Worm (Caenorhabditis elegans): ENCODE measurements around the gene T10B5.4.

The T10B5.4 gene

DNA sequence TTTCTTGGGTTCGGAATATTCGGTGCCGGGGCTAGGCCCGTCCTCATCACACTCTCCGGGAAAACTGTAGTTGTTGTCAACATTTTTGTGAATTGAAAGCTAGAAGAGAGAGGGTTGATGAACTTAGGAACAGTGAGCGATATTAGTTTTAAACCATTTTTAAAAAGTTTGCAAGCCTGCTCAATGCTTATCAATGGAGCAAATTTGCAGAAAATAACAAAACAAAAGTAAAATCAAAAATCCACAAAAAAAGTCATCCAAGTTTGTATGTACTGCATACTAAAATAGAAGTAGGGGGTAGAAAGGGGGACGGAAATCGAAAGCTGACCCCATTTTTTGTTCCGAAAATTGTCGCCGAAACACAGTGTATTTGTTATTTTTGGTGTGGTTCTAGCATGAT lies 15.4 kb downstream of the T10B5.4 start, which contains the start of gene T10B5.10:
TSS of gene T10B5.10 (minus strand) at position 101 of the 400 bp plus-strand sequence.
- TF ChIP-seq ceh-82 (tag; optimal IDR thresholded peaks at IDR 0.05), result no peak
- TF ChIP-seq nhr-23 (tag; optimal IDR thresholded peaks at IDR 0.05), result no peak
- TF ChIP-seq skn-1 (tag; optimal IDR thresholded peaks at IDR 0.05), result no peak

DNA sequence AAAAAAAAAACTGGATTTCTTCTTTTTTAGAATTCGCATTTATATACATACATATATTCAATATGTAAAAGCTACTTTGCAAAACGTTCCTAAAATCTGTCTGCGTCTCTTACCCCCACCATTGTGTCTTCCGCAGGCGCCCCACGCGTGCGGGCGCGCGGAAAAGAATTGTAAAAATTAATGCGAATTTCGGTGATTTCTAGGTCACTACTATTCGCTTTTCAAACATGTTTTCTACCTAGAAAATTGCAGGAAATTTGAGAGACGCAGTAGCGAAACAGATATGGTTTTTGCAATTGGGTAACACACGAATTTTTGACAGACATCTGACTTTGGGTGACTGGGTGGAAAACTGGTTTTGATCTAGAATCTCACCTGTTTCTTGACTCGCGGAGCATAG lies 16.5 kb downstream of the T10B5.4 start:
- TF ChIP-seq nhr-25 (tag; optimal IDR thresholded peaks at IDR 0.05) (peak; percentile 23), lin-13 (GFP tag; optimal IDR thresholded peaks at IDR 0.05) (no peak), blmp-1 (tag; optimal IDR thresholded peaks at IDR 0.05; ENCODE audit: insufficient read depth) (no peak), skn-1 (tag; optimal IDR thresholded peaks at IDR 0.05) (no peak)

DNA sequence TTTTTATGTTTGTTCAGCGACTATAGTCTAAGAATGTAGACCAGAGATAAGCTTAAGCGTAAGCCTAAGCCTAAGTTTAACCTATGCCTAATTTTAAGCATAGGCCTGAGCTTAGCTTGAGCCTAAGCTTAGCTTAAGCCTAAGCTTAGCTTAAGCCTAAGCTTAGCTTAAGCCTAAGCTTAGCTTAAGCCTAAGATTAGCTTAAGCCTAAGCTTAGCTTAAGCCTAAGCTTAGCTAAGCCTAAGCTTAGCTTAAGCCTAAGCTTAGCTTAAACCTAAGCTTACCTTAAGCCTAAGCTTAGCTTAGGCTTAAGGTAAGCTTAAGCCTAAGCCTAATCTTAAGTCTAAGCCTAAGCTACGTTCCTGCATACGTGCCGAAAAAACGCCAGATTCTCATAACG lies 23.0 kb downstream of the T10B5.4 start:
- TF ChIP-seq unc-55 (GFP tag; optimal IDR thresholded peaks at IDR 0.05) (no peak), ama-1 (optimal IDR thresholded peaks at IDR 0.05) (no peak), nhr-12 (tag; optimal IDR thresholded peaks at IDR 0.05) (no peak), sma-9 (GFP tag; optimal IDR thresholded peaks at IDR 0.05) (no peak), sma-9 (tag; optimal IDR thresholded peaks at IDR 0.05) (no peak), unc-62 (GFP tag; optimal IDR thresholded peaks at IDR 0.05) (no peak), nhr-21 (tag; optimal IDR thresholded peaks at IDR 0.05) (no peak), zag-1 (tag; optimal IDR thresholded peaks at IDR 0.05) (no peak), Y55F3AM.14 (GFP tag; optimal IDR thresholded peaks at IDR 0.05) (no peak)

DNA sequence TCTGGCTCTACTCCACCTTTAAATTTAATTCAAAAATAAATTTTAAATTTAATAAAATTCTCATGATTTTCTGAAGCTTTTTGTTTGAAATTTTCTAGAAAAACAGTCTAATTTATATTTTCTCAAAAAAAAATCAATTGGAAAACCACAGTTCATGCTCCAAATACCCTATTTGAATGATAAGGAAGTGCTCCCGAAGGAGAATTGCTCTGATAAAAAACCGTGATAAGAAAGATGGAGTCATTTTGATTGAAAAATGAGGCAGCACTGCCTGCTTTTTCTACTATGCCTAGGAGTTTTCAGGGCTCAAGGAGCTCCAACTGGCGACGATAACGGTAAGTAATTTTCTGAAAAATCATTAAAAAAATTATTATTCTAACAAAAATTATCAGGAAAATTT lies 25.6 kb downstream of the T10B5.4 start, which contains the start of gene T10B5.7:
TSS of gene T10B5.7 (plus strand) at position 225 of the 400 bp plus-strand sequence.
- TF ChIP-seq elt-1 (tag; optimal IDR thresholded peaks at IDR 0.05), result no peak
- TF ChIP-seq fos-1 (tag; optimal IDR thresholded peaks at IDR 0.05), result peak; percentile 86

DNA sequence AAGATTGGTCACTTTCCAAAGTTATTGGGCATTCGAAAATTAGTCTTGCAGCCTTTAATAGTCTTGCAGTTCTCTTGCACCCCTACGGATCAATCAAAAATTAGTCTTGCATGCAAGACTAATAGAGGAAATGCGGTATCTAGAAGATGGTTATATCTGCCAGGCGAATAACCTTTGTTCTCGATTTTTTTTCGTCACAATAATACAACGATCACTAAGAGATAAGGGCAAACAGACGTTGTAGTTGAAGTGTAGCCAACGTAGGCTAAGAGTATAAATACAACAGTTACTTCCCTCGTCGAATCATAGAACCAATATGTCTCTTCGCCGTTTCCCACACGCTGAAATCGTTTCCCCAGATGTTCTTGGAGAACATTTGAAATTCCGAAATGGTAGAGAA lies 29.9 kb downstream of the T10B5.4 start, which contains the start of gene T10B5.8:
TSS of gene T10B5.8 (plus strand) at position 301 of the 400 bp plus-strand sequence.
- no peak for TF ChIP-seq nhr-25 (tag; optimal IDR thresholded peaks at IDR 0.05)
- TF ChIP-seq gmeb-1 (tag; optimal IDR thresholded peaks at IDR 0.05), result no peak
- no peak for TF ChIP-seq nhr-21 (tag; optimal IDR thresholded peaks at IDR 0.05)
- no peak for TF ChIP-seq nhr-23 (tag; optimal IDR thresholded peaks at IDR 0.05)
- TF ChIP-seq mbf-1 (tag; optimal IDR thresholded peaks at IDR 0.05), result no peak
- no peak for TF ChIP-seq lsy-2 (tag; optimal IDR thresholded peaks at IDR 0.05)

DNA sequence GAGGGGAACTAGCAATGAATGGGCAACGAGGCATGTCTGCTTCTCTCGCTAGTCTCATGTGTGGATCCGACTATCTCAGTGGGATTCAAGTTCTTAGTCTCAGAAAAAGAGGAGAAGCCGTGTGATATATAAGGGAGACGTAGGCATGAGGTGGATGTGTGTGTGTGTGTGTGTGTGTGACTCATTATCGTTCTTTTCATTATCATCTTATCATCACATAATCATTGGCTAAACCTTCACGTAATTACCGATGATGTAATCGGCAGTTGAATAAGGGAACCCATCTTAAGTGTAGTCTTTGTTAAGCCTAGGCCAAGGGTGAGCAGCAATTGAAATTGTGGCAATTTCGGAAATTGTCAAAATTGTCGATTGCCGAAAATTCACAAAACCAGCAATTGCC lies 41.6 kb downstream of the T10B5.4 start, which contains the start of gene Y32G9B.1:
TSS of gene Y32G9B.1 (minus strand) at position 101 of the 400 bp plus-strand sequence.
- TF ChIP-seq ztf-4 (tag; optimal IDR thresholded peaks at IDR 0.05), result no peak
- TF ChIP-seq Y55F3AM.14 (GFP tag; optimal IDR thresholded peaks at IDR 0.05), result no peak
- TF ChIP-seq nhr-21 (tag; optimal IDR thresholded peaks at IDR 0.05), result peak; percentile 3
- TF ChIP-seq blmp-1 (tag; optimal IDR thresholded peaks at IDR 0.05; ENCODE audit: insufficient read depth), result peak; percentile 30
- TF ChIP-seq fos-1 (tag; optimal IDR thresholded peaks at IDR 0.05), result peak; percentile 0

DNA sequence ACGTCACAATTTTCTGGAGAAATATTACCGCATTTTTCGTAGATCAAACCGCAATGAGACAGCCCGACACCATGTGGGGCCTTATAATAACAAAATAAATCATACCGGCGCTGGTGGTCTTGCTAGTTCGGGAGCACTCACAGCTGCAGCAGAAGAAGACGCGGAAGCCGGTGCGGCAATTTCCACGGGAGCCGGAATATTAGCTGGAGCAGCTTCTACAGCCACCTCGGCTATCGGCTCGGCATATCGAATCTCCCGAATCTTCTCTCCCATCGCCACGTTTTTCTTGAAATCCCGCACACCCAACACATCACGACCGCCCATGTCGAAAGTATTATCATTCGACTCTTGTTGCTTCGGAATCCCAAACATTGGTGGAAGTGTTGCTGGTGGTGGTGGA lies 47.1 kb downstream of the T10B5.4 start:
- TF ChIP-seq ztf-1 (GFP tag; conservative IDR thresholded peaks at IDR 0.05) (no peak), blmp-1 (tag; optimal IDR thresholded peaks at IDR 0.05; ENCODE audit: insufficient read depth) (no peak)

DNA sequence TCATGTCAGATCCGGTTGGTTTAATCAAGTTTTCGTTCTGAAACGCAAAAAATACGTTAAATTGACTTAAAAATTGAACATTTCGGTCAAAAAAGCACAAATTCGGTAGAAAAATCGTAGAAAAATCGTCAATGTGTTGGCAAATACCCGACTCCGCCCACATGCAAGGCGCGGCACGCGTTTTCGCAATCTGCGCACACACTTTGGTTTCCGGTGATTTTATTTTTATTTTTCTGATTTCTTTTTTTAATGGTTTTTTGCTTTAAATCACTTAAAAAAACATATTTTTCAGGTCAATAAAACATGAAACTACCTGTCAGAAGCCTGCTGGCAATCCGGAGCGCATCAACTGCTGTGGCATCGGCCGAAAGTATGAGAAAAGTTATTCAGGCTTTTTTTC lies 50.3 kb downstream of the T10B5.4 start, which contains the start of the genes gly-7 and mrpl-39:
TSS of gene gly-7 (minus strand) at position 37 of the 400 bp plus-strand sequence.
TSS of gene mrpl-39 (plus strand) at position 293 of the 400 bp plus-strand sequence.
- TF ChIP-seq lin-11 (tag; optimal IDR thresholded peaks at IDR 0.05), result peak; percentile 48
- TF ChIP-seq ceh-16 (tag; optimal IDR thresholded peaks at IDR 0.05), result no peak
- peak in 1 of 2 experiments; percentile 35 for TF ChIP-seq lsy-2 (tag; optimal IDR thresholded peaks at IDR 0.05)
- no peak for TF ChIP-seq egl-27 (tag; optimal IDR thresholded peaks at IDR 0.05)
- no peak for TF ChIP-seq Y55F3AM.14 (GFP tag; optimal IDR thresholded peaks at IDR 0.05)
- TF ChIP-seq sma-9 (GFP tag; optimal IDR thresholded peaks at IDR 0.05), result no peak
- TF ChIP-seq sma-9 (tag; optimal IDR thresholded peaks at IDR 0.05), result no peak
- no peak for TF ChIP-seq ztf-11 (tag; optimal IDR thresholded peaks at IDR 0.05)
- no peak for TF ChIP-seq aly-2 (tag; optimal IDR thresholded peaks at IDR 0.05)
- peak; percentile 56 for TF ChIP-seq gmeb-1 (tag; optimal IDR thresholded peaks at IDR 0.05)
- no peak for TF ChIP-seq ztf-1 (GFP tag; conservative IDR thresholded peaks at IDR 0.05)
- TF ChIP-seq crh-2 (tag; optimal IDR thresholded peaks at IDR 0.05), result peak; percentile 34
- TF ChIP-seq blmp-1 (tag; optimal IDR thresholded peaks at IDR 0.05; ENCODE audit: insufficient read depth), result no peak
- no peak for TF ChIP-seq nhr-23 (tag; optimal IDR thresholded peaks at IDR 0.05)
- no peak for TF ChIP-seq peb-1 (tag; optimal IDR thresholded peaks at IDR 0.05)
- TF ChIP-seq nhr-237 (tag; optimal IDR thresholded peaks at IDR 0.05), result no peak
- TF ChIP-seq nhr-129 (tag; optimal IDR thresholded peaks at IDR 0.05), result peak; percentile 30
- no peak for TF ChIP-seq dmd-4 (tag; optimal IDR thresholded peaks at IDR 0.05)
- TF ChIP-seq lin-39 (tag; optimal IDR thresholded peaks at IDR 0.05), result no peak
- peak; percentile 23 for TF ChIP-seq sma-3 (GFP tag; optimal IDR thresholded peaks at IDR 0.05)
- no peak for TF ChIP-seq nhr-11 (tag; optimal IDR thresholded peaks at IDR 0.05)
- TF ChIP-seq nhr-10 (tag; optimal IDR thresholded peaks at IDR 0.05), result no peak
- no peak for TF ChIP-seq ztf-4 (tag; optimal IDR thresholded peaks at IDR 0.05)
- TF ChIP-seq alr-1 (tag; optimal IDR thresholded peaks at IDR 0.05), result no peak
- TF ChIP-seq unc-62 (GFP tag; optimal IDR thresholded peaks at IDR 0.05), result no peak
- TF ChIP-seq mdl-1 (tag; optimal IDR thresholded peaks at IDR 0.05), result no peak
- no peak for TF ChIP-seq nhr-25 (tag; optimal IDR thresholded peaks at IDR 0.05)
